Fruit fly (Drosophila melanogaster) whole organism, embryonic: Measurements from ENCODE around the gene CG5068.

Source experiments
- CG10654 ChIP-seq: fragments of 200-800 bp; sonication (Bioruptor generic); optimal IDR thresholded peaks from 2 replicates; lab custom pipeline; 2016; ENCODE audit warnings: missing biosample characterization, missing genetic modification characterization
- CG13424 ChIP-seq: fragments of 200-800 bp; sonication (Bioruptor generic); optimal IDR thresholded peaks from 2 replicates; lab custom pipeline; 2019; ENCODE audit warnings: missing biosample characterization, mild to moderate bottlenecking, missing genetic modification characterization, moderate library complexity
- CG14710 ChIP-seq: fragments of 200-800 bp; sonication (Bioruptor generic); optimal IDR thresholded peaks from 3 replicates; lab custom pipeline; 2019; ENCODE audit warnings: missing biosample characterization, mild to moderate bottlenecking, missing genetic modification characterization, moderate library complexity
- CG1602 ChIP-seq: fragments of 200-800 bp; sonication (Bioruptor generic); optimal IDR thresholded peaks from 3 replicates; lab custom pipeline; 2016; ENCODE audit warnings: missing biosample characterization, missing genetic modification characterization
- CG17186 ChIP-seq: fragments of 200-800 bp; sonication (Bioruptor generic); optimal IDR thresholded peaks from 3 replicates; lab custom pipeline; 2017; ENCODE audit warnings: missing biosample characterization, missing genetic modification reagents, missing genetic modification characterization
- CG17385 ChIP-seq: fragments of 200-800 bp; sonication (Bioruptor generic); optimal IDR thresholded peaks from 3 replicates; lab custom pipeline; 2018; ENCODE audit warnings: missing biosample characterization, mild to moderate bottlenecking, missing genetic modification characterization
- CG17568 ChIP-seq: fragments of 200-800 bp; sonication (Bioruptor generic); optimal IDR thresholded peaks from 2 replicates; lab custom pipeline; 2018; ENCODE audit warnings: missing biosample characterization, mild to moderate bottlenecking, missing genetic modification characterization, moderate library complexity
- CG17912 ChIP-seq: fragments of 200-800 bp; sonication (Bioruptor generic); optimal IDR thresholded peaks from 2 replicates; lab custom pipeline; 2018; ENCODE audit warnings: missing biosample characterization, mild to moderate bottlenecking, missing genetic modification characterization
- CG18262 ChIP-seq: fragments of 200-800 bp; optimal IDR thresholded peaks from 3 replicates; lab custom pipeline; 2019; ENCODE audit warnings: missing biosample characterization, mild to moderate bottlenecking, missing genetic modification characterization, moderate library complexity
- CG1832 ChIP-seq: fragments of 200-800 bp; sonication (Bioruptor generic); optimal IDR thresholded peaks from 2 replicates; lab custom pipeline; 2017; ENCODE audit warnings: missing biosample characterization, mild to moderate bottlenecking, missing genetic modification characterization, inconsistent platforms
- CG18476 ChIP-seq: fragments of 200-800 bp; sonication (Bioruptor generic); optimal IDR thresholded peaks from 2 replicates; lab custom pipeline; 2016; ENCODE audit warnings: missing biosample characterization, mild to moderate bottlenecking, missing genetic modification characterization
- CG2199 ChIP-seq: fragments of 200-800 bp; sonication (Bioruptor generic); IDR thresholded peaks from 3 replicates; pipeline ENCODE4 v1.3.6; 2022; ENCODE audit warnings: missing biosample characterization, missing genetic modification characterization
- CG3838 ChIP-seq: fragments of 200-800 bp; sonication (Bioruptor generic); optimal IDR thresholded peaks from 3 replicates; lab custom pipeline; 2016; ENCODE audit warnings: missing biosample characterization, missing genetic modification characterization
- CG4282 ChIP-seq: fragments of 200-800 bp; sonication (Bioruptor generic); optimal IDR thresholded peaks from 2 replicates; lab custom pipeline; 2016; ENCODE audit warnings: missing biosample characterization, missing genetic modification characterization
- CG6689 ChIP-seq: fragments of 200-800 bp; sonication (Bioruptor generic); IDR thresholded peaks from 2 replicates; pipeline ENCODE4 v1.3.6; 2022; ENCODE audit warnings: missing biosample characterization, missing genetic modification characterization
- CG7745 ChIP-seq: fragments of 200-800 bp; sonication (Bioruptor generic); optimal IDR thresholded peaks from 2 replicates; lab custom pipeline; 2018; ENCODE audit warnings: missing biosample characterization, mild to moderate bottlenecking, missing genetic modification characterization, moderate library complexity
- E2f1 ChIP-seq: fragments of 200-800 bp; sonication (Bioruptor generic); IDR thresholded peaks from 2 replicates; pipeline ENCODE4 v1.3.6; 2022; ENCODE audit warnings: missing biosample characterization, missing genetic modification characterization
- E2f2 ChIP-seq: fragments of 200-800 bp; sonication (Bioruptor generic); IDR thresholded peaks from 2 replicates; pipeline ENCODE4 v1.3.6; 2022; ENCODE audit warnings: missing biosample characterization, missing genetic modification characterization
- HHEX ChIP-seq: fragments of 200-800 bp; sonication (Bioruptor generic); optimal IDR thresholded peaks from 3 replicates; lab custom pipeline; 2017; ENCODE audit warnings: missing biosample characterization, mild to moderate bottlenecking, missing genetic modification characterization, missing genetic modification reagents
- HLH3B ChIP-seq: fragments of 200-800 bp; sonication (Bioruptor generic); IDR thresholded peaks from 2 replicates; pipeline ENCODE4 v1.3.6; 2022; ENCODE audit warnings: missing biosample characterization, missing genetic modification characterization
- Jarid2 ChIP-seq: fragments of 200-800 bp; sonication (Bioruptor generic); optimal IDR thresholded peaks from 3 replicates; lab custom pipeline; 2017; ENCODE audit warnings: mild to moderate bottlenecking, missing biosample characterization, missing genetic modification reagents, missing genetic modification characterization
- NfI ChIP-seq: fragments of 200-800 bp; sonication (Bioruptor generic); optimal IDR thresholded peaks from 3 replicates; lab custom pipeline; 2018; ENCODE audit warnings: missing biosample characterization, mild to moderate bottlenecking, missing genetic modification characterization, moderate library complexity
- Pdp1 ChIP-seq, 2 experiments: fragments of 200-800 bp; sonication (Bioruptor generic); optimal IDR thresholded peaks; 3 replicates each; lab custom pipeline; 2016; ENCODE audit warnings: missing biosample characterization in 2 of 2, missing genetic modification characterization in 2 of 2, mild to moderate bottlenecking in 1 of 2, moderate library complexity in 1 of 2
- Rx ChIP-seq: fragments of 200-800 bp; sonication (Bioruptor generic); IDR thresholded peaks from 2 replicates; pipeline ENCODE4 v1.3.6; 2022; ENCODE audit warnings: missing biosample characterization, missing genetic modification characterization
- Sry-δ ChIP-seq: fragments of 200-800 bp; sonication (Bioruptor generic); optimal IDR thresholded peaks from 2 replicates; lab custom pipeline; 2016; ENCODE audit warnings: missing biosample characterization, missing genetic modification characterization
- Ssrp ChIP-seq: fragments of 200-800 bp; sonication (Bioruptor generic); optimal IDR thresholded peaks from 2 replicates; lab custom pipeline; 2018; ENCODE audit warnings: missing biosample characterization, mild to moderate bottlenecking, missing genetic modification characterization, moderate library complexity
- TFAM ChIP-seq: fragments of 200-800 bp; sonication (Bioruptor generic); optimal IDR thresholded peaks from 2 replicates; lab custom pipeline; 2017; ENCODE audit warnings: missing biosample characterization, missing genetic modification characterization, inconsistent platforms
- ara ChIP-seq: fragments of 200-800 bp; sonication (Bioruptor generic); IDR thresholded peaks from 2 replicates; pipeline ENCODE4 v1.3.6; 2022; ENCODE audit warnings: missing biosample characterization, missing genetic modification characterization
- ash1 ChIP-seq: fragments of 200-800 bp; sonication (Bioruptor generic); optimal IDR thresholded peaks from 2 replicates; lab custom pipeline; 2018; ENCODE audit warnings: missing biosample characterization, mild to moderate bottlenecking, missing genetic modification characterization
- cg ChIP-seq: fragments of 200-800 bp; sonication (Bioruptor generic); optimal IDR thresholded peaks from 3 replicates; lab custom pipeline; 2019; ENCODE audit warnings: missing biosample characterization, mild to moderate bottlenecking, missing genetic modification characterization, moderate library complexity
- crp ChIP-seq, 2 experiments: fragments of 200-800 bp; sonication (Bioruptor generic); optimal IDR thresholded peaks; 2 replicates in 1 of 2; 3 replicates in 1 of 2; lab custom pipeline; 2017; ENCODE audit warnings: missing biosample characterization in 2 of 2, missing genetic modification characterization in 2 of 2, mild to moderate bottlenecking in 1 of 2, moderate library complexity in 1 of 2
- dmrt11E ChIP-seq: fragments of 200-800 bp; sonication (Bioruptor generic); optimal IDR thresholded peaks from 3 replicates; lab custom pipeline; 2018; ENCODE audit warnings: missing biosample characterization, mild to moderate bottlenecking, missing genetic modification characterization, moderate library complexity
- dmrt99B ChIP-seq: fragments of 200-800 bp; sonication (Bioruptor generic); optimal IDR thresholded peaks from 2 replicates; lab custom pipeline; 2018; ENCODE audit warnings: missing biosample characterization, mild to moderate bottlenecking, missing genetic modification characterization, moderate library complexity
- emc ChIP-seq: fragments of 200-800 bp; sonication (Bioruptor generic); optimal IDR thresholded peaks from 2 replicates; lab custom pipeline; 2016; ENCODE audit warnings: missing biosample characterization, missing genetic modification characterization
- en ChIP-seq: fragments of 200-800 bp; sonication (Bioruptor generic); optimal IDR thresholded peaks from 2 replicates; lab custom pipeline; 2016; ENCODE audit warnings: missing biosample characterization, missing genetic modification characterization
- ftz-f1 ChIP-seq: fragments of 200-800 bp; sonication (Bioruptor generic); optimal IDR thresholded peaks from 2 replicates; lab custom pipeline; 2016; ENCODE audit warnings: missing biosample characterization, missing genetic modification characterization
- gsb ChIP-seq: fragments of 200-800 bp; sonication (Bioruptor generic); IDR thresholded peaks from 2 replicates; pipeline ENCODE4 v1.3.6; 2022; ENCODE audit warnings: missing biosample characterization, missing genetic modification characterization
- gsb-n ChIP-seq: fragments of 200-800 bp; sonication (Bioruptor generic); optimal IDR thresholded peaks from 3 replicates; lab custom pipeline; 2018; ENCODE audit warnings: missing biosample characterization, mild to moderate bottlenecking, missing genetic modification characterization
- ham ChIP-seq: fragments of 200-800 bp; sonication (Bioruptor generic); IDR thresholded peaks from 2 replicates; pipeline ENCODE4 v1.3.6; 2022; ENCODE audit warnings: missing biosample characterization, missing genetic modification characterization
- jing ChIP-seq: fragments of 200-800 bp; sonication (Bioruptor generic); optimal IDR thresholded peaks from 2 replicates; lab custom pipeline; 2018; ENCODE audit warnings: missing biosample characterization, mild to moderate bottlenecking, missing genetic modification characterization
- lola ChIP-seq, 3 experiments: fragments of >200 bp in 2 of 3; fragments of 200-800 bp in 1 of 3; sonication (Bioruptor generic) in 1 of 3; optimal IDR thresholded peaks; 2 replicates each; lab custom pipeline; 2017 to 2019; ENCODE audit warnings: missing biosample characterization in 3 of 3, missing genetic modification characterization in 3 of 3, mild to moderate bottlenecking in 1 of 3, moderate library complexity in 1 of 3
- luna ChIP-seq: fragments of 200-800 bp; sonication (Bioruptor generic); optimal IDR thresholded peaks from 2 replicates; lab custom pipeline; 2016; ENCODE audit warnings: missing biosample characterization, missing genetic modification characterization
- nau ChIP-seq: fragments of 200-800 bp; sonication (Bioruptor generic); optimal IDR thresholded peaks from 3 replicates; lab custom pipeline; 2017; ENCODE audit warnings: missing biosample characterization, mild to moderate bottlenecking, missing genetic modification characterization, missing genetic modification reagents
- nom ChIP-seq: fragments of 200-800 bp; sonication (Bioruptor generic); optimal IDR thresholded peaks from 2 replicates; lab custom pipeline; 2017; ENCODE audit warnings: missing biosample characterization, missing genetic modification characterization, mild to moderate bottlenecking, moderate library complexity, missing genetic modification reagents
- pzg ChIP-seq: fragments of 200-800 bp; sonication (Bioruptor generic); optimal IDR thresholded peaks from 3 replicates; lab custom pipeline; 2018; ENCODE audit warnings: missing biosample characterization, mild to moderate bottlenecking, missing genetic modification characterization, moderate library complexity
- row ChIP-seq: fragments of 200-800 bp; sonication (Bioruptor generic); IDR thresholded peaks from 3 replicates; pipeline ENCODE4 v1.3.6; 2022; ENCODE audit warnings: missing biosample characterization, missing genetic modification characterization
- sd ChIP-seq: fragments of 200-800 bp; sonication (Bioruptor generic); optimal IDR thresholded peaks from 3 replicates; lab custom pipeline; 2018; ENCODE audit warnings: missing biosample characterization, mild to moderate bottlenecking, missing genetic modification characterization, moderate library complexity
- sqz ChIP-seq: fragments of 200-800 bp; sonication (Bioruptor generic); optimal IDR thresholded peaks from 3 replicates; lab custom pipeline; 2018; ENCODE audit warnings: missing biosample characterization, mild to moderate bottlenecking, missing genetic modification characterization
- trem ChIP-seq: fragments of 200-800 bp; optimal IDR thresholded peaks from 3 replicates; lab custom pipeline; 2019; ENCODE audit warnings: missing biosample characterization, mild to moderate bottlenecking, missing genetic modification characterization, moderate library complexity
- wdn ChIP-seq: fragments of 200-800 bp; sonication (Bioruptor generic); IDR thresholded peaks from 2 replicates; pipeline ENCODE4 v1.3.6; 2022; ENCODE audit warnings: missing biosample characterization, missing genetic modification characterization

Gene CG5068

DNA sequence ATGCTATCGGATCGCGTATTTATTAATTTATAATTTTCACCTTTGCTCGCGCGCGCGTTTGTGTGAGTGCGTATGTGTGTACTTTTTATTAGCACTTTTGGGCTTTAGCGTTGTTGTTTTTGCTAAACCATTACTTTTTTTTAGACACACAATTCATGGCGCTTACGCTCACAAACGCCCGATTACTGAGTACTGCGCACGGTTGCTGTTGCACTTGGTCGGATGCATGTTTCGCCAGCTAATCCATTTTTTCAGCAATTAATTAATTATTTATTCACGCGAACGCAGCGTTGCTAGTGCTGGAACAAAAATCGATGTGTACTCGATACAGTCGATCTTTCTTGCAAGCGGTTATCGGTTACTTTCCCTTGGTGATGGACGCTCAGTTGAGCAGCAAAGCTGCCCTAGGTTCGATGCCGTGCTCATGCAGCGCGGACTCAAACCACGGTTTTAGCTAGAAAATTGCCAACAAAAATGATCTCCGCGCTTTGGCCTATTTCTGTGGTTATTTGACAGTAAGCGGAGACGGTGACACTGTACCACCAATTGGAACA lies 11.3 kb downstream of the CG5068 start, which contains the start of the genes smg and CG5087 (continued):
- TF ChIP-seq ash1 (GFP tag; lab: Kevin White, UChicago): peak; percentile 24
- no peak for TF ChIP-seq TFAM (GFP tag; lab: Kevin White, UChicago)
- peak; percentile 31; the same call in 1 of the 2 replicates for TF ChIP-seq wdn (GFP tag; lab: Robert Waterston, UW)
- peak; percentile 14 for TF ChIP-seq NfI
- peak; percentile 86 for TF ChIP-seq trem
- TF ChIP-seq CG13424 (tag; lab: Kevin White, UChicago): peak; percentile 38
- TF ChIP-seq CG14710 (tag; lab: Kevin White, UChicago): peak; percentile 83
- TF ChIP-seq CG17186: peak; percentile 84
- TF ChIP-seq Jarid2 (GFP tag; lab: Kevin White, UChicago): peak; percentile 42
- no peak for TF ChIP-seq HHEX (GFP tag; lab: Kevin White, UChicago)
- no peak for TF ChIP-seq lola (GFP tag; optimal IDR thresholded peaks at IDR 0.05; lab: Kevin White, UChicago)
- TF ChIP-seq CG18262 (tag; lab: Kevin White, UChicago): peak; percentile 25
- TF ChIP-seq CG4282 (GFP tag; lab: Kevin White, UChicago): peak; percentile 47
- no peak for TF ChIP-seq CG18476 (GFP tag; lab: Kevin White, UChicago)
- no peak for TF ChIP-seq Rx (GFP tag; lab: Robert Waterston, UW)
- TF ChIP-seq CG1832: no peak
- TF ChIP-seq dmrt11E (tag; lab: Kevin White, UChicago): no peak
- no peak for TF ChIP-seq dmrt99B (tag; lab: Kevin White, UChicago)
- TF ChIP-seq sqz (GFP tag; lab: Kevin White, UChicago): no peak
- TF ChIP-seq ftz-f1: peak; percentile 77
- TF ChIP-seq CG17912 (GFP tag; lab: Kevin White, UChicago): peak; percentile 58
- peak; percentile 16 for TF ChIP-seq CG10654
- TF ChIP-seq CG1602 (GFP tag; lab: Kevin White, UChicago): no peak
- TF ChIP-seq ara (GFP tag; lab: Robert Waterston, UW): no peak
- TF ChIP-seq nau: no peak
- TF ChIP-seq pzg (GFP tag; lab: Kevin White, UChicago): peak; percentile 100
- TF ChIP-seq gsb-n (tag; lab: Kevin White, UChicago): peak; percentile 39
- TF ChIP-seq CG3838 (GFP tag; lab: Kevin White, UChicago): no peak
- TF ChIP-seq en (GFP tag; lab: Kevin White, UChicago): no peak
- peak; percentile 55 for TF ChIP-seq row (GFP tag; lab: Robert Waterston, UW)
- peak; percentile 14; the same call in 1 of the 2 replicates for TF ChIP-seq E2f1 (GFP tag; lab: Robert Waterston, UW)
- peak; percentile 46 for TF ChIP-seq E2f2
- TF ChIP-seq CG17385 (GFP tag; lab: Kevin White, UChicago): no peak
- TF ChIP-seq jing (GFP tag; lab: Kevin White, UChicago): no peak
- TF ChIP-seq Pdp1 (GFP tag; optimal IDR thresholded peaks at IDR 0.05; lab: Kevin White, UChicago): peak in 1 of 2 experiments; percentile 67
- peak; percentile 0 for TF ChIP-seq nom
- no peak for TF ChIP-seq CG17568 (GFP tag; lab: Kevin White, UChicago)
- TF ChIP-seq HLH3B (GFP tag; lab: Robert Waterston, UW): no peak
- TF ChIP-seq sd (tag; lab: Kevin White, UChicago): peak; percentile 87
- no peak for TF ChIP-seq gsb (GFP tag; lab: Robert Waterston, UW)
- no peak for TF ChIP-seq luna (GFP tag; lab: Kevin White, UChicago)
- TF ChIP-seq ham (GFP tag; lab: Robert Waterston, UW): no peak
- TF ChIP-seq Sry-δ (GFP tag; lab: Kevin White, UChicago): peak; percentile 99
- no peak for TF ChIP-seq CG6689 (GFP tag; lab: Robert Waterston, UW)
- TF ChIP-seq emc (GFP tag; lab: Kevin White, UChicago): no peak
- TF ChIP-seq cg: peak; percentile 74
- no peak for TF ChIP-seq Ssrp (tag; lab: Kevin White, UChicago)
- TF ChIP-seq CG2199 (GFP tag; lab: Robert Waterston, UW): no peak
- peak in 1 of 2 experiments; percentile 1 for TF ChIP-seq crp (GFP tag; optimal IDR thresholded peaks at IDR 0.05; lab: Kevin White, UChicago)
- TF ChIP-seq CG7745 (tag; lab: Kevin White, UChicago): peak; percentile 79
